Worm (Caenorhabditis elegans): ENCODE measurements around the gene peli-1.

The peli-1 gene

ce11 chrV:5716508-5716907, 10.9 kb downstream of the peli-1 start, which contains the start of gene K09H11.9:
Gene K09H11.9 (minus strand): TSS chrV:5716608.
- TF ChIP-seq nfya-1 (tag; optimal IDR thresholded peaks at IDR 0.05; ENCODE audit: insufficient read depth), result no peak
- TF ChIP-seq pha-4 (tag; optimal IDR thresholded peaks at IDR 0.05), result no peak
- TF ChIP-seq skn-1 (tag; optimal IDR thresholded peaks at IDR 0.05), result no peak
- no peak for TF ChIP-seq nhr-67 (tag; optimal IDR thresholded peaks at IDR 0.05)
- TF ChIP-seq jun-1 (tag; optimal IDR thresholded peaks at IDR 0.05), result no peak
- no peak for TF ChIP-seq elt-2 (tag; optimal IDR thresholded peaks at IDR 0.05)
- TF ChIP-seq egl-5 (tag; optimal IDR thresholded peaks at IDR 0.05), result no peak
- TF ChIP-seq elt-3 (tag; optimal IDR thresholded peaks at IDR 0.05), result no peak
- TF ChIP-seq ceh-9 (tag; optimal IDR thresholded peaks at IDR 0.05), result no peak
- no peak for TF ChIP-seq ceh-16 (tag; optimal IDR thresholded peaks at IDR 0.05)
- TF ChIP-seq mdl-1 (tag; optimal IDR thresholded peaks at IDR 0.05), result no peak
- TF ChIP-seq mml-1 (tag; optimal IDR thresholded peaks at IDR 0.05), result no peak
- TF ChIP-seq ceh-82 (tag; optimal IDR thresholded peaks at IDR 0.05), result no peak
- no peak for TF ChIP-seq fkh-2 (tag; optimal IDR thresholded peaks at IDR 0.05)
- no peak for TF ChIP-seq nhr-237 (tag; optimal IDR thresholded peaks at IDR 0.05)
- no peak for TF ChIP-seq zag-1 (tag; optimal IDR thresholded peaks at IDR 0.05)

- no peak for TF ChIP-seq mml-1 (tag; optimal IDR thresholded peaks at IDR 0.05)
- no peak for TF ChIP-seq ceh-16 (tag; optimal IDR thresholded peaks at IDR 0.05)
- TF ChIP-seq pqm-1 (tag; optimal IDR thresholded peaks at IDR 0.05), result no peak
- TF ChIP-seq lin-39 (tag; optimal IDR thresholded peaks at IDR 0.05), result no peak
- TF ChIP-seq elt-3 (tag; optimal IDR thresholded peaks at IDR 0.05), result no peak
- TF ChIP-seq nhr-237 (tag; optimal IDR thresholded peaks at IDR 0.05), result no peak
- TF ChIP-seq ceh-9 (tag; optimal IDR thresholded peaks at IDR 0.05), result no peak
- TF ChIP-seq nhr-43 (tag; optimal IDR thresholded peaks at IDR 0.05; ENCODE audit: poor library complexity, severe bottlenecking), result no peak
- TF ChIP-seq fkh-10 (GFP tag; optimal IDR thresholded peaks at IDR 0.05), result no peak
- no peak for TF ChIP-seq mdl-1 (tag; optimal IDR thresholded peaks at IDR 0.05)
- no peak for TF ChIP-seq R02D3.7 (tag; optimal IDR thresholded peaks at IDR 0.05)
- no peak for TF ChIP-seq lin-15B (tag; optimal IDR thresholded peaks at IDR 0.05)
- no peak for TF ChIP-seq sea-2 (GFP tag; optimal IDR thresholded peaks at IDR 0.05)
- no peak for TF ChIP-seq nfya-1 (tag; optimal IDR thresholded peaks at IDR 0.05; ENCODE audit: insufficient read depth)
- no peak for TF ChIP-seq zag-1 (tag; optimal IDR thresholded peaks at IDR 0.05)
- TF ChIP-seq egl-27 (tag; optimal IDR thresholded peaks at IDR 0.05), result no peak
Observed at ce11 chrV:5717237-5717935, 11.8 kb downstream of the peli-1 start, which contains the start of gene rga-3. Gene rga-3 (plus strand): TSS chrV:5717885.

ce11 chrV:5722093-5722492, 16.5 kb downstream of the peli-1 start:
- TF ChIP-seq unc-39 (tag; optimal IDR thresholded peaks at IDR 0.05) (no peak), nhr-23 (tag; optimal IDR thresholded peaks at IDR 0.05) (no peak), lin-15B (tag; optimal IDR thresholded peaks at IDR 0.05) (no peak), sea-2 (GFP tag; optimal IDR thresholded peaks at IDR 0.05) (no peak), nhr-237 (tag; optimal IDR thresholded peaks at IDR 0.05) (no peak), egl-27 (tag; optimal IDR thresholded peaks at IDR 0.05) (no peak), nhr-12 (tag; optimal IDR thresholded peaks at IDR 0.05) (no peak), nhr-76 (tag; optimal IDR thresholded peaks at IDR 0.05) (no peak), eor-1 (tag; optimal IDR thresholded peaks at IDR 0.05) (no peak), mdl-1 (tag; optimal IDR thresholded peaks at IDR 0.05) (no peak), elt-1 (tag; optimal IDR thresholded peaks at IDR 0.05) (no peak), ceh-16 (tag; optimal IDR thresholded peaks at IDR 0.05) (no peak), ceh-28 (tag; optimal IDR thresholded peaks at IDR 0.05) (no peak), jun-1 (tag; optimal IDR thresholded peaks at IDR 0.05) (no peak), lsy-12 (tag; optimal IDR thresholded peaks at IDR 0.05) (no peak), nhr-43 (tag; optimal IDR thresholded peaks at IDR 0.05; ENCODE audit: poor library complexity, severe bottlenecking) (no peak), egl-5 (tag; optimal IDR thresholded peaks at IDR 0.05) (no peak), unc-62 (GFP tag; optimal IDR thresholded peaks at IDR 0.05) (no peak), fos-1 (tag; optimal IDR thresholded peaks at IDR 0.05) (no peak), pqm-1 (tag; optimal IDR thresholded peaks at IDR 0.05) (no peak)

ce11 chrV:5724395-5724794, 18.8 kb downstream of the peli-1 start:
- TF ChIP-seq mml-1 (tag; optimal IDR thresholded peaks at IDR 0.05), result no peak
- no peak for TF ChIP-seq pqm-1 (tag; optimal IDR thresholded peaks at IDR 0.05)
- TF ChIP-seq jun-1 (tag; optimal IDR thresholded peaks at IDR 0.05), result no peak
- no peak for TF ChIP-seq nhr-23 (tag; optimal IDR thresholded peaks at IDR 0.05)
- TF ChIP-seq nhr-237 (tag; optimal IDR thresholded peaks at IDR 0.05), result no peak
- TF ChIP-seq lin-15B (tag; optimal IDR thresholded peaks at IDR 0.05), result no peak
- TF ChIP-seq fkh-10 (GFP tag; optimal IDR thresholded peaks at IDR 0.05), result no peak

Measured in whole organism, L3 larva.